Worm (Caenorhabditis elegans) whole organism, late embryonic: ENCODE results near the gene F59A6.3.

Experiments used
- C38D4.7 ChIP-seq: fragments of 200-800 bp; sonication (Bioruptor generic); optimal IDR thresholded peaks from 2 replicates; lab custom pipeline; 2018; ENCODE audit warnings: mild to moderate bottlenecking, missing genetic modification characterization, moderate library complexity, missing compliant biosample characterization
- T23F11.4 ChIP-seq: fragments of 200-800 bp; sonication (Bioruptor generic); optimal IDR thresholded peaks from 2 replicates; lab custom pipeline; 2018; ENCODE audit warnings: mild to moderate bottlenecking, missing genetic modification characterization, missing compliant biosample characterization
- ahr-1 ChIP-seq: sonication (generic microtip); optimal IDR thresholded peaks from 2 replicates; lab custom pipeline; 2016; ENCODE audit warnings: missing genetic modification characterization, missing compliant biosample characterization
- ceh-19 ChIP-seq: fragments of 200-800 bp; sonication (Bioruptor generic); optimal IDR thresholded peaks from 2 replicates; lab custom pipeline; 2018; ENCODE audit warnings: mild to moderate bottlenecking, missing genetic modification characterization, missing compliant biosample characterization
- ceh-2 ChIP-seq: sonication (generic microtip); optimal IDR thresholded peaks from 2 replicates; lab custom pipeline; 2016; ENCODE audit warnings: missing genotype, missing genetic modification characterization, missing compliant biosample characterization
- ceh-22 ChIP-seq: sonication (generic microtip); optimal IDR thresholded peaks from 2 replicates; lab custom pipeline; 2017; ENCODE audit warnings: missing biosample characterization, missing genetic modification characterization
- ceh-30 ChIP-seq: fragments of 150-350 bp; optimal IDR thresholded peaks from 2 replicates; lab custom pipeline; 2014; ENCODE audit warnings: missing biosample characterization, missing genetic modification characterization
- ceh-34 ChIP-seq: sonication (generic microtip); optimal IDR thresholded peaks from 2 replicates; lab custom pipeline; 2016; ENCODE audit warnings: mild to moderate bottlenecking, missing genetic modification characterization, missing compliant biosample characterization
- ceh-48 ChIP-seq: sonication (generic microtip); optimal IDR thresholded peaks from 2 replicates; lab custom pipeline; 2016; ENCODE audit warnings: missing genetic modification characterization, inconsistent platforms, missing compliant biosample characterization
- ceh-6 ChIP-seq: fragments of 200-800 bp; sonication (Bioruptor generic); optimal IDR thresholded peaks from 2 replicates; lab custom pipeline; 2018; ENCODE audit warnings: mild to moderate bottlenecking, missing genetic modification characterization, missing compliant biosample characterization
- dmd-4 ChIP-seq: sonication (generic microtip); optimal IDR thresholded peaks from 2 replicates; lab custom pipeline; 2016; ENCODE audit warnings: borderline replicate concordance, missing genetic modification characterization, missing compliant biosample characterization
- elt-2 ChIP-seq: sonication (generic microtip); optimal IDR thresholded peaks from 2 replicates; lab custom pipeline; 2016; ENCODE audit warnings: missing genetic modification reagents, missing genetic modification characterization, missing compliant biosample characterization
- elt-4 ChIP-seq: sonication (generic microtip); optimal IDR thresholded peaks from 2 replicates; lab custom pipeline; 2016; ENCODE audit warnings: missing genetic modification characterization, missing compliant biosample characterization
- fax-1 ChIP-seq: sonication (generic microtip); optimal IDR thresholded peaks from 2 replicates; lab custom pipeline; 2016; ENCODE audit warnings: missing genotype, missing genetic modification characterization, missing compliant biosample characterization
- fkh-10 ChIP-seq: fragments of 150-350 bp; optimal IDR thresholded peaks from 2 replicates; lab custom pipeline; 2014; ENCODE audit warnings: missing biosample characterization, missing genetic modification reagents, missing genetic modification characterization
- fkh-6 ChIP-seq: sonication (generic microtip); optimal IDR thresholded peaks from 2 replicates; lab custom pipeline; 2016; ENCODE audit warnings: missing genetic modification characterization, missing compliant biosample characterization
- hlh-6 ChIP-seq: sonication (generic microtip); optimal IDR thresholded peaks from 2 replicates; lab custom pipeline; 2016; ENCODE audit warnings: missing genotype, missing genetic modification characterization, missing compliant biosample characterization
- hlh-8 ChIP-seq: sonication (generic microtip); optimal IDR thresholded peaks from 2 replicates; lab custom pipeline; 2016; ENCODE audit warnings: missing genotype, missing genetic modification characterization, missing compliant biosample characterization
- mec-3 ChIP-seq: sonication (generic microtip); optimal IDR thresholded peaks from 2 replicates; lab custom pipeline; 2016; ENCODE audit warnings: borderline replicate concordance, missing genetic modification characterization, missing compliant biosample characterization
- nhr-11 ChIP-seq: fragments of 150-350 bp; optimal IDR thresholded peaks from 2 replicates; lab custom pipeline; 2014; ENCODE audit warnings: missing biosample characterization, missing genetic modification characterization
- npax-4 ChIP-seq: sonication (generic microtip); optimal IDR thresholded peaks from 2 replicates; lab custom pipeline; 2016; ENCODE audit warnings: missing genetic modification characterization, missing compliant biosample characterization
- pat-9 ChIP-seq: fragments of 200-800 bp; sonication (Bioruptor generic); optimal IDR thresholded peaks from 2 replicates; lab custom pipeline; 2018; ENCODE audit warnings: mild to moderate bottlenecking, missing genetic modification characterization, moderate library complexity, missing compliant biosample characterization
- pax-1 ChIP-seq: fragments of 150-350 bp; optimal IDR thresholded peaks from 2 replicates; lab custom pipeline; 2014; ENCODE audit warnings: missing biosample characterization, missing genetic modification characterization
- pha-4 ChIP-seq: fragments of 150-350 bp; optimal IDR thresholded peaks from 2 replicates; lab custom pipeline; 2018; ENCODE audit warnings: missing biosample characterization, missing genetic modification reagents, missing genetic modification characterization
- rnt-1 ChIP-seq: sonication (generic microtip); optimal IDR thresholded peaks from 2 replicates; lab custom pipeline; 2016; ENCODE audit warnings: missing genetic modification characterization, missing compliant biosample characterization
- tbx-7 ChIP-seq: sonication (generic microtip); optimal IDR thresholded peaks from 2 replicates; lab custom pipeline; 2016; ENCODE audit warnings: missing genotype, missing genetic modification characterization, missing compliant biosample characterization
- ttx-3 ChIP-seq: sonication (generic microtip); optimal IDR thresholded peaks from 2 replicates; lab custom pipeline; 2016; ENCODE audit warnings: missing genetic modification reagents, missing genetic modification characterization, missing compliant biosample characterization
- unc-42 ChIP-seq: sonication (generic microtip); optimal IDR thresholded peaks from 2 replicates; lab custom pipeline; 2016; ENCODE audit warnings: missing genotype, missing genetic modification characterization, missing compliant biosample characterization
- unc-55 ChIP-seq: sonication (generic microtip); optimal IDR thresholded peaks from 2 replicates; lab custom pipeline; 2017; ENCODE audit warnings: missing biosample characterization, missing genetic modification reagents, missing genetic modification characterization
- zip-5 ChIP-seq: sonication (generic microtip); optimal IDR thresholded peaks from 2 replicates; lab custom pipeline; 2016; ENCODE audit warnings: missing genetic modification characterization, missing compliant biosample characterization
- ztf-16 ChIP-seq: sonication (generic microtip); optimal IDR thresholded peaks from 2 replicates; lab custom pipeline; 2017; ENCODE audit warnings: missing genetic modification characterization, missing compliant biosample characterization

The F59A6.3 gene

ce11 chrII:5008033-5008432, at the start of gene F59A6.3:
TSS of gene F59A6.3 (plus strand) at chrII:5008333.
- TF ChIP-seq C38D4.7 (GFP tag; lab: Kevin White, UChicago) = no peak
- no peak for TF ChIP-seq ceh-6 (GFP tag; lab: Kevin White, UChicago)

DNA sequence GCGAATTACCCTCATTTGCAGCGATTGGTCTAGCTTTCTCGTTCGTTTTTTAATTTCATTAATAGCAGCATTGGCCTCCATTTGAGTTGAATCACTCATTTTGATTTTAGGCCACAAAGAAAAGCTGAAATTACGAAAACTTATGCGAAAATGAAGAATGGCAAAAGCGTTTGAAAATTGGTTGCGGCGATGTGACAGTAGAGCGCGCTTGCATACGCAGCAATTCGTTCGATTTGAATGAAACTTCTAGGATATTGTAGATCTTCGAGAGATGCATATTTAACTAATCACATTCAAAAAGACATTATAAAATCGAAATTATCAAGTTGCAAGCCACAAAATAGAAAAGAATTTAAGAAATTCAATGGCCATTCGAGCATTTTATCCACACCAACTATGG, 48.4 kb upstream of the F59A6.3 start, which contains the start of gene ulp-2:
TSS of gene ulp-2 (minus strand) at position 158 of the 400 bp plus-strand sequence.
- TF ChIP-seq hlh-8 (no peak), ahr-1 (tag; lab: Kevin White, UChicago) (no peak), fkh-10 (GFP tag; lab: Kevin White, UChicago) (no peak), pat-9 (no peak), ceh-48 (no peak), T23F11.4 (no peak), unc-42 (tag; lab: Kevin White, UChicago) (no peak), hlh-6 (tag; lab: Kevin White, UChicago) (no peak)

DNA sequence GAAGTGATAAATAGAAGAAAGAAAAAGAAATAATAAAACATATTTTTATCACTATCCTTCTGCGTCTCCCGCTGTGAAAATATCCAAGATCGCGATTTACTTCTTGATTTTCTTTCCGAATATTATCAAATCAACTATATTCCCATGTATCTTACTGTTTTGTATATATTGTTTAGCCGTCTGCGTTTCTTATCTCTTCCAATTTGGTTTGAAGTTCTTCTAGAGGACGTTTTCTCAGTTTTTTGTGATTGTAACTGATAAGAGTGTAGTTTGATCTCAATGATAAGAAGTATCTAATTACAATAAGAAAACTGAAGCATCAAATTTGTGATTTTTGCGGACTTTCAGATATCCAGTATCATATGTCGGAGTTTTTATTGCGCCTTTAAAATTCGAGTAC, 47.4 kb upstream of the F59A6.3 start:
- TF ChIP-seq elt-2 = peak; percentile 96
- no peak for TF ChIP-seq zip-5 (tag; lab: Kevin White, UChicago)

- no peak for TF ChIP-seq mec-3
- TF ChIP-seq elt-4 (tag; lab: Kevin White, UChicago) = no peak
- TF ChIP-seq ceh-22 (tag; lab: Kevin White, UChicago) = no peak
- TF ChIP-seq fkh-10 (GFP tag; lab: Kevin White, UChicago) = no peak
- no peak for TF ChIP-seq ztf-16 (tag; lab: Kevin White, UChicago)
- peak; percentile 99 for TF ChIP-seq elt-2
- TF ChIP-seq ttx-3 (tag; lab: Kevin White, UChicago) = no peak
Observed at ce11 chrII:4966576-4966975, 41.6 kb upstream of the F59A6.3 start.

ce11 chrII:4967636-4968035, 40.5 kb upstream of the F59A6.3 start:
- no peak for TF ChIP-seq ceh-2 (tag; lab: Kevin White, UChicago)
- peak; percentile 93 for TF ChIP-seq elt-2

- TF ChIP-seq pha-4 (tag; lab: Kevin White, UChicago) (no peak), tbx-7 (no peak), ahr-1 (tag; lab: Kevin White, UChicago) (no peak), ceh-30 (tag; lab: Kevin White, UChicago) (no peak), unc-55 (no peak), rnt-1 (no peak), fax-1 (tag; lab: Kevin White, UChicago) (no peak), pat-9 (no peak), ceh-34 (tag; lab: Kevin White, UChicago) (no peak), nhr-11 (no peak), pax-1 (tag; lab: Kevin White, UChicago) (no peak), dmd-4 (tag; lab: Kevin White, UChicago) (no peak), fkh-10 (GFP tag; lab: Kevin White, UChicago) (no peak), fkh-6 (no peak), ceh-19 (GFP tag; lab: Kevin White, UChicago) (no peak), npax-4 (tag; lab: Kevin White, UChicago) (no peak)
Observed at ce11 chrII:4968863-4969262, 39.3 kb upstream of the F59A6.3 start, which contains the start of gene shc-2. TSS of gene shc-2 (plus strand) at chrII:4969163.

ce11 chrII:4974448-4974951, 33.6 kb upstream of the F59A6.3 start:
- TF ChIP-seq zip-5 (tag; lab: Kevin White, UChicago) = no peak
- TF ChIP-seq ceh-34 (tag; lab: Kevin White, UChicago) = peak; percentile 93
